Fruit fly (Drosophila melanogaster) whole organism, wandering third instar larva: ENCODE data around the gene CG46459.
A peak's percentile ranks its signal among the peaks of the same experiment; 100 is the strongest.

ENCODE experiments used
- Abd-B ChIP-seq: fragments of >200 bp; optimal IDR thresholded peaks from 2 replicates; lab custom pipeline; 2017; ENCODE audit warnings: missing biosample characterization, missing genetic modification characterization
- Hr78 ChIP-seq: fragments of >200 bp; optimal IDR thresholded peaks from 2 replicates; lab custom pipeline; 2017; ENCODE audit warnings: missing biosample characterization, missing genetic modification characterization
- N ChIP-seq: fragments of >200 bp; optimal IDR thresholded peaks from 2 replicates; lab custom pipeline; 2018; ENCODE audit warnings: missing biosample characterization, missing external identifiers, missing genetic modification characterization
- Vsx2 ChIP-seq: fragments of 200-300, 225-300 bp; sonication (Bioruptor generic); optimal IDR thresholded peaks from 2 replicates; lab custom pipeline; 2018; ENCODE audit warnings: missing biosample characterization, missing genetic modification characterization; ENCODE audit not compliant: partially characterized antibody
- h ChIP-seq: fragments of 200-800 bp; sonication (Bioruptor generic); optimal IDR thresholded peaks from 3 replicates; lab custom pipeline; 2016; ENCODE audit warnings: missing biosample characterization, mild to moderate bottlenecking, missing genetic modification characterization
- jim ChIP-seq: fragments of 175-275, 200-325 bp; sonication (Bioruptor generic); optimal IDR thresholded peaks from 2 replicates; lab custom pipeline; 2016; ENCODE audit warnings: missing biosample characterization, mild to moderate bottlenecking, missing genetic modification characterization
- lola ChIP-seq: fragments of >200 bp; optimal IDR thresholded peaks from 2 replicates; lab custom pipeline; 2017; ENCODE audit warnings: missing biosample characterization, missing genetic modification characterization
- pan ChIP-seq: fragments of >200 bp; optimal IDR thresholded peaks from 2 replicates; lab custom pipeline; 2017
- psq ChIP-seq: fragments of 200-800 bp; sonication (Bioruptor generic); optimal IDR thresholded peaks from 3 replicates; lab custom pipeline; 2017; ENCODE audit warnings: missing biosample characterization, mild to moderate bottlenecking, missing genetic modification characterization, moderate library complexity
- rgr ChIP-seq: fragments of 200-800 bp; sonication (Bioruptor generic); optimal IDR thresholded peaks from 3 replicates; lab custom pipeline; 2016; ENCODE audit warnings: missing biosample characterization, mild to moderate bottlenecking, missing genetic modification characterization
- tai ChIP-seq: sonication (Bioruptor generic); optimal IDR thresholded peaks from 2 replicates; lab custom pipeline; 2016; ENCODE audit warnings: missing biosample characterization, missing genetic modification characterization
- usp ChIP-seq: fragments of >200 bp; optimal IDR thresholded peaks from 2 replicates; lab custom pipeline; 2017; ENCODE audit warnings: missing biosample characterization, missing genetic modification characterization

DNA sequence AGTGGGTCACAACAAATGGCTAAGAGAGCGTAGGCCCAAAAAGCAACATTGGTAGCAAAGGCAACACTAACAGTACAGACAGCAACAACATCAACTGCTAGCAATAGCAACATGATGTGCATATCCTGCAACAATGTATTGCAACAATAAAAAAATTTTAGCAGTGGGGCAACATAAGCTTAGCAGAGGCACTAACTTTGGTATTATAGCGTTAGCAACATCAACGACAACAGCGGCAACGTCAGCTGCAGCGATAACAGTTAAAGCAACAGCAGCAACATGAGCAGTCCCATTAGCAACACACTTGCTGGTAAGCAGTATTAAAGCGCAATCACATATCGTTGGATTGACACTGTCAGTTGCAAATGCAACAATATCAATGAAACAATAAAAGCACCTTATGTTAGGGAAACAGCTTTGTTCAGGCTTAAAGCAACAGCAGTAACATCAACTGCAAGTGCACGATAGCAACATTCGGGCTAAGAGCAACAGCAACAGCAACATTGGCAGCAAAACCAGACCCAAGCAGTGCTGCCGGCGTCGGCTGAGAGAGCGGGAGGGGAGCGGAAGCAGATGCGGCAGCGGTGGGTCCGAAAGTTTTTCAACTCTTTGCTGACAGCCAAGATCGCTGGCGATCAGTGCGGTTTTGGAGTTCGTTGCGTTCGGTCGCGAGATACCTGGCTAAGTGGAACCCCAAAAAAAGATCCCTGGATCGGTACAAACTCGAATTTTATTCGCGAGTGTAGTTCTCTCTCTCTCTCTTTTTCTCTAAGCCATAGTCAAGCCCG lies 9.9 kb upstream of the CG46459 start, which contains the start of gene Skel:
- TF ChIP-seq h (GFP tag; lab: Kevin White, UChicago) (peak; percentile 3), jim (GFP tag; lab: Kevin White, UChicago) (no peak), tai (GFP tag; lab: Kevin White, UChicago) (no peak), psq (no peak), N (GFP tag; lab: Kevin White, UChicago) (no peak), usp (no peak), pan (lab: Kevin White, UChicago) (no peak), Hr78 (GFP tag; lab: Kevin White, UChicago) (no peak), lola (no peak), rgr (GFP tag; lab: Kevin White, UChicago) (no peak), Vsx2 (peak; percentile 34), Abd-B (GFP tag; lab: Kevin White, UChicago) (no peak)
